Fruit fly (Drosophila melanogaster) whole organism, embryonic: Measurements from ENCODE around the gene sloth1.
A peak's percentile ranks its signal among the peaks of the same experiment; 100 is the strongest.

Source experiments
- CG15479 ChIP-seq: fragments of 200-800 bp; sonication (Bioruptor generic); optimal IDR thresholded peaks from 3 replicates; lab custom pipeline; 2019; ENCODE audit warnings: missing biosample characterization, mild to moderate bottlenecking, missing genetic modification characterization, moderate library complexity
- ato ChIP-seq: fragments of 200-800 bp; sonication (Bioruptor generic); IDR thresholded peaks from 2 replicates; pipeline ENCODE4 v1.3.6; 2022; ENCODE audit warnings: missing biosample characterization, missing genetic modification characterization; ENCODE audit not compliant: partially characterized antibody
- prd ChIP-seq, 3 experiments: fragments of >200 bp in 2 of 3; fragments of 200-800 bp in 1 of 3; sonication (Bioruptor generic) in 1 of 3; optimal IDR thresholded peaks in 2 of 3; IDR thresholded peaks in 1 of 3; 2 replicates in 2 of 3; 3 replicates in 1 of 3; pipeline versions ENCODE4 v1.3.6 to Lab custom; 2017 to 2022; ENCODE audit warnings: missing biosample characterization in 1 of 3, missing genetic modification characterization in 1 of 3
- tll ChIP-seq, 2 experiments: fragments of 200-800 bp in 1 of 2; fragments of >200 bp in 1 of 2; sonication (Bioruptor generic) in 1 of 2; optimal IDR thresholded peaks; 2 replicates each; lab custom pipeline; 2017 to 2019; ENCODE audit warnings: missing biosample characterization in 2 of 2, missing genetic modification characterization in 2 of 2, mild to moderate bottlenecking in 1 of 2, moderate library complexity in 1 of 2
- zen ChIP-seq: fragments of 200-800 bp; sonication (Bioruptor generic); optimal IDR thresholded peaks from 3 replicates; lab custom pipeline; 2018; ENCODE audit warnings: missing biosample characterization, mild to moderate bottlenecking, missing genetic modification characterization, moderate library complexity

The sloth1 gene

DNA sequence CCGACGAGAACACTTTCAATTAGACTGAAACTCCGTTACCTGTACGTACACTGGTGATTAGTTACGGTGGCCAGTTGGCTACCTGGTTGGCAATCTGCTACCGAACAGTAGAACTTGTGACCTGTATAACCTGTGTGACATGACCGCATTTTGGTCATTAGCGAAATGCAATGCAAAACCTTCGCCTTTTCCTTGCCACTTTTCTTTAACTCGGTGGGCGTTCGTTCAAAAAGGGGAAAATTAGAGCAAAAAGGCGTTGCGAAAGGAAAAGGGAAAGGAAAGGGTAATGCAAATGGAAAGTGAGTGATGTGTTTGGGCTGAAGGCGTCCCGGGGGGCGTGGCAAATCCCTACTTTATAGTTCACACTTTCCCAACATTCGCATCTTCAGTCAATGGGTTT, 47.8 kb downstream of the sloth1 start:
- TF ChIP-seq zen (tag; lab: Kevin White, UChicago) (peak; percentile 96), tll (GFP tag; optimal IDR thresholded peaks at IDR 0.05; lab: Kevin White, UChicago) (peak in 1 of 2 experiments; percentile 77), CG15479 (peak; percentile 61), prd (optimal IDR thresholded peaks at IDR 0.05; lab: Kevin White, UChicago) (no peak), prd (GFP tag; IDR thresholded peaks at IDR 0.05; lab: Robert Waterston, UW) (no peak), ato (GFP tag; lab: Robert Waterston, UW) (no peak)
